Fruit fly (Drosophila melanogaster): ENCODE measurements around the gene CRMP.

CRMP gene

DNA sequence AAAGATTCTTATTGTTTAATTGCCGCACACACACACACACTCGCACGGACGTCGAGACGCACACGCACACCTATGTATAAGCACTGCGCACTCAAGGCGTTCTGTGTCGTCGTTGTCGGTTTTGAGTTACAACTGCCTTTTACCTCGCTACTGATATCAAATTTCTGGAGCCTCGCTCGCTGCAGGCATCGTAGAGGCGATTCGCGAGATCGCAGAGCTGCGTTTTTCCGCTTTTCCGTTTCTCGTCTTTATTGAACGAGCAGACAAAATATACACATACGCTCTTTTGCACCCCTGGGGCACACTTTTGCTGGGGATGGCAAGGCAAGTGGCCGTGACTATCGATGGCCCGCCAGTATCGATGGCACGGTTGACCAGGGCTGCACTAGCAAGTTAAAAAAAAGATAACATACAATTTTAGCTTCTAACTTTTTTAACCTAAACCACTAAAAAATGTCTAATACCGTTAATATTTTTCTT is 23.4 kb upstream of the CRMP start, which contains the start of gene CG2519 (continued):
- no peak for TF ChIP-seq CG15073 (GFP tag; optimal IDR thresholded peaks at IDR 0.05)
- peak; percentile 67; the same call in 1 of the 2 replicates for TF ChIP-seq Xrp1 (GFP tag; IDR thresholded peaks at IDR 0.05)
- TF ChIP-seq dimm (GFP tag; IDR thresholded peaks at IDR 0.05) = no peak
- TF ChIP-seq sug (tag; optimal IDR thresholded peaks at IDR 0.05) = no peak
- TF ChIP-seq cato (GFP tag; optimal IDR thresholded peaks at IDR 0.05; ENCODE audit: borderline replicate concordance) = no peak
- peak; percentile 67 for TF ChIP-seq her (GFP tag; optimal IDR thresholded peaks at IDR 0.05)
- peak; percentile 52 for TF ChIP-seq CG1792 (GFP tag; optimal IDR thresholded peaks at IDR 0.05)
- TF ChIP-seq otp (GFP tag; IDR thresholded peaks at IDR 0.05) = 0 out of 3 replicates have a peak, but pooled peaks have one; percentile 6
- TF ChIP-seq nmo (GFP tag; optimal IDR thresholded peaks at IDR 0.05) = no peak
- TF ChIP-seq ind (GFP tag; optimal IDR thresholded peaks at IDR 0.05) = peak; percentile 55
- no peak for TF ChIP-seq Sox102F (GFP tag; optimal IDR thresholded peaks at IDR 0.05)
- no peak; the same call in 1 of the 2 replicates for TF ChIP-seq CG4730 (GFP tag; IDR thresholded peaks at IDR 0.05)
- TF ChIP-seq ase (GFP tag; IDR thresholded peaks at IDR 0.05) = peak; percentile 61; the same call in 2 of the 3 replicates
- TF ChIP-seq CG12744 (GFP tag; optimal IDR thresholded peaks at IDR 0.05) = no peak
- TF ChIP-seq Antp (GFP tag; optimal IDR thresholded peaks at IDR 0.05) = peak; percentile 58
- TF ChIP-seq CG12104 (GFP tag; optimal IDR thresholded peaks at IDR 0.05) = peak; percentile 46
- TF ChIP-seq seq (GFP tag; IDR thresholded peaks at IDR 0.05) = peak; percentile 38; the same call in 1 of the 2 replicates
- TF ChIP-seq CG2678 (tag; optimal IDR thresholded peaks at IDR 0.05) = no peak
- peak; percentile 73 for TF ChIP-seq mam (GFP tag; optimal IDR thresholded peaks at IDR 0.05)
- TF ChIP-seq run (tag; optimal IDR thresholded peaks at IDR 0.05) = no peak
- TF ChIP-seq dati (GFP tag; IDR thresholded peaks at IDR 0.05) = peak; percentile 55; the same call in 1 of the 2 replicates
- no peak; the same call in 1 of the 2 replicates for TF ChIP-seq ro (GFP tag; IDR thresholded peaks at IDR 0.05)
- TF ChIP-seq crol (GFP tag; IDR thresholded peaks at IDR 0.05) = no peak
- TF ChIP-seq ham (GFP tag; IDR thresholded peaks at IDR 0.05) = no peak
- no peak for TF ChIP-seq Hand (GFP tag; optimal IDR thresholded peaks at IDR 0.05)
- TF ChIP-seq CG34224 (GFP tag; IDR thresholded peaks at IDR 0.05; ENCODE audit: partially characterized antibody) = peak; percentile 81
- TF ChIP-seq CG10209 (GFP tag; optimal IDR thresholded peaks at IDR 0.05) = peak; percentile 15
- peak; percentile 89 for TF ChIP-seq Dll (GFP tag; IDR thresholded peaks at IDR 0.05; ENCODE audit: partially characterized antibody)
- TF ChIP-seq CG14014 (GFP tag; IDR thresholded peaks at IDR 0.05) = peak; percentile 49; the same call in 1 of the 2 replicates
- TF ChIP-seq BtbVII (GFP tag; optimal IDR thresholded peaks at IDR 0.05) = no peak
- TF ChIP-seq CG2889 (GFP tag; IDR thresholded peaks at IDR 0.05) = no peak
- TF ChIP-seq CG16813 (GFP tag; IDR thresholded peaks at IDR 0.05; ENCODE audit: partially characterized antibody) = peak; percentile 95
- TF ChIP-seq cg (GFP tag; optimal IDR thresholded peaks at IDR 0.05) = peak; percentile 98
- no peak for TF ChIP-seq Tbp (GFP tag; optimal IDR thresholded peaks at IDR 0.05)
- TF ChIP-seq emc (GFP tag; optimal IDR thresholded peaks at IDR 0.05) = peak; percentile 47
- TF ChIP-seq jing (GFP tag; optimal IDR thresholded peaks at IDR 0.05) = no peak
- TF ChIP-seq hb (GFP tag; IDR thresholded peaks at IDR 0.05; ENCODE audit: partially characterized antibody) = peak; percentile 85
- TF ChIP-seq TFAM (GFP tag; optimal IDR thresholded peaks at IDR 0.05) = no peak
- no peak for TF ChIP-seq CG4854 (GFP tag; optimal IDR thresholded peaks at IDR 0.05)
- TF ChIP-seq tio (GFP tag; optimal IDR thresholded peaks at IDR 0.05) = no peak
- TF ChIP-seq zfh2 (GFP tag; optimal IDR thresholded peaks at IDR 0.05) = peak; percentile 72
- no peak for TF ChIP-seq zen (tag; optimal IDR thresholded peaks at IDR 0.05)
- TF ChIP-seq gce (GFP tag; IDR thresholded peaks at IDR 0.05) = no peak
- no peak for TF ChIP-seq CG13123 (GFP tag; optimal IDR thresholded peaks at IDR 0.05)
- TF ChIP-seq Sry-β (GFP tag; optimal IDR thresholded peaks at IDR 0.05) = peak; percentile 74
- no peak for TF ChIP-seq tap (tag; optimal IDR thresholded peaks at IDR 0.05)
- no peak for TF ChIP-seq D19B (GFP tag; optimal IDR thresholded peaks at IDR 0.05)
- TF ChIP-seq Doc2 (GFP tag; IDR thresholded peaks at IDR 0.05) = no peak
- TF ChIP-seq CG30431 (GFP tag; optimal IDR thresholded peaks at IDR 0.05) = no peak
- no peak for TF ChIP-seq bcd (GFP tag; optimal IDR thresholded peaks at IDR 0.05)
- TF ChIP-seq chif (GFP tag; optimal IDR thresholded peaks at IDR 0.05) = peak; percentile 33 to 51
